Fruit fly (Drosophila melanogaster): ENCODE data around the gene ND-42.

The ND-42 gene

DNA sequence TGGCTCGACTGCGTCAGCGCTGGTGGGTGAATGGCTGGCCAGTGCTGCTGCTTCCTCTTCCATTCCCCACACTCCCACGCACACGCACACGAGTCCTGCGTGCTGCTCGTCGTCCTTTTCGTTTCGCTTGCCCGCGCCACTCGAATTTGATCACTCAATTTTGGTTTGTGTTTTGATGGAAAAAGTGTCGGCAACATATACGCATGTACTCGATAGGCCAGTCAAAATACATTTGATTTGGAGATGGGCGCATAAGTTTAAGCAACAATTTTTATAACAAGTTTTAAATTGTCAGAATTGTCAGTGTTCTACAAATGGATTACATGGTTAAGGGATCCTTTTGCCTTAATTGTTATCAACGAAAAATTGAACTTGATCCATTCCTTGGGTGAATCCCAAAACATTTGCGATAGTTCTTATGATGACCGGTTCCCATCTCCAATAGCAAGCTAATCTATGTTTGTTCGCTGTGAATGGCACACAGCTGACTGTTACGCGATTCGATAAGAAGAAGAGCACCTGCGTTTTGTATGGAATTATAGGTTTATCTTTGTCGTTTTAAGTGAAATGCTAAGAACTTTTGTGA lies 4.4 kb upstream of the ND-42 start, which contains the start of the genes Mitofilin and mRpL35 (continued):
- TF ChIP-seq unc-4 (GFP tag; IDR thresholded peaks at IDR 0.05; ENCODE audit: partially characterized antibody), result peak; percentile 62
- peak; percentile 9 for TF ChIP-seq tin (GFP tag; optimal IDR thresholded peaks at IDR 0.05)
- no peak for TF ChIP-seq fru (optimal IDR thresholded peaks at IDR 0.05)
- TF ChIP-seq tio (GFP tag; optimal IDR thresholded peaks at IDR 0.05), result no peak
- TF ChIP-seq CG3407 (GFP tag; optimal IDR thresholded peaks at IDR 0.05), result no peak
- TF ChIP-seq CG8765 (GFP tag; IDR thresholded peaks at IDR 0.05), result peak; percentile 19; the same call in 1 of the 2 replicates
- no peak for TF ChIP-seq emc (GFP tag; optimal IDR thresholded peaks at IDR 0.05)
- peak; percentile 64 for TF ChIP-seq CG14710 (tag; optimal IDR thresholded peaks at IDR 0.05)
- no peak for TF ChIP-seq Mrtf (GFP tag; IDR thresholded peaks at IDR 0.05)
- TF ChIP-seq Hr39 (optimal IDR thresholded peaks at IDR 0.05), result no peak
- peak; percentile 34 for TF ChIP-seq MESR4 (GFP tag; optimal IDR thresholded peaks at IDR 0.05)
- no peak for TF ChIP-seq nom (GFP tag; optimal IDR thresholded peaks at IDR 0.05)
- no peak for TF ChIP-seq cas (GFP tag; IDR thresholded peaks at IDR 0.05)
- no peak for TF ChIP-seq otp (GFP tag; IDR thresholded peaks at IDR 0.05)
- TF ChIP-seq Chrac-16 (GFP tag; optimal IDR thresholded peaks at IDR 0.05), result peak; percentile 35
- no peak for TF ChIP-seq CG4707 (GFP tag; optimal IDR thresholded peaks at IDR 0.05)
- TF ChIP-seq Ssrp (tag; optimal IDR thresholded peaks at IDR 0.05), result peak; percentile 10
- TF ChIP-seq tgo (GFP tag; IDR thresholded peaks at IDR 0.05), result no peak
- no peak for TF ChIP-seq z (GFP tag; IDR thresholded peaks at IDR 0.05)
- no peak for TF ChIP-seq lbe (GFP tag; optimal IDR thresholded peaks at IDR 0.05)
- peak; percentile 47 for TF ChIP-seq gem (tag; optimal IDR thresholded peaks at IDR 0.05)
- TF ChIP-seq caup (GFP tag; optimal IDR thresholded peaks at IDR 0.05; ENCODE audit: severe bottlenecking), result no peak
- TF ChIP-seq lilli (GFP tag; optimal IDR thresholded peaks at IDR 0.05), result peak; percentile 52
- TF ChIP-seq CG32767 (GFP tag; IDR thresholded peaks at IDR 0.05), result no peak
- TF ChIP-seq ranshi (GFP tag; IDR thresholded peaks at IDR 0.05), result no peak
- no peak for TF ChIP-seq D19A (tag; optimal IDR thresholded peaks at IDR 0.05)
- peak; percentile 47 for TF ChIP-seq shn (GFP tag; optimal IDR thresholded peaks at IDR 0.05)
- peak; percentile 12 for TF ChIP-seq CG10654 (GFP tag; optimal IDR thresholded peaks at IDR 0.05)
- peak; percentile 16 for TF ChIP-seq gro (GFP tag; optimal IDR thresholded peaks at IDR 0.05)
- peak; percentile 41 for TF ChIP-seq CG12391 (tag; optimal IDR thresholded peaks at IDR 0.05)
- no peak for TF ChIP-seq crol (GFP tag; IDR thresholded peaks at IDR 0.05)
- TF ChIP-seq salm (tag; optimal IDR thresholded peaks at IDR 0.05), result no peak
- TF ChIP-seq Ets97D (GFP tag; optimal IDR thresholded peaks at IDR 0.05), result peak; percentile 46
- TF ChIP-seq Meics (GFP tag; optimal IDR thresholded peaks at IDR 0.05), result peak; percentile 28
- peak; percentile 48 for TF ChIP-seq CG9215 (GFP tag; IDR thresholded peaks at IDR 0.05)
- TF ChIP-seq HLHmδ (GFP tag; optimal IDR thresholded peaks at IDR 0.05), result no peak
- no peak for TF ChIP-seq pfk (GFP tag; optimal IDR thresholded peaks at IDR 0.05)
- no peak for TF ChIP-seq CG12769 (tag; optimal IDR thresholded peaks at IDR 0.05)
- peak; percentile 57 for TF ChIP-seq CG7786 (GFP tag; optimal IDR thresholded peaks at IDR 0.05)
- TF ChIP-seq row (GFP tag; IDR thresholded peaks at IDR 0.05), result peak; percentile 83
- peak; percentile 31 for TF ChIP-seq sug (tag; optimal IDR thresholded peaks at IDR 0.05)
- peak; percentile 2 for TF ChIP-seq CG17186 (GFP tag; optimal IDR thresholded peaks at IDR 0.05)
- TF ChIP-seq Ptx1 (GFP tag; IDR thresholded peaks at IDR 0.05), result 0 out of 2 replicates have a peak, but pooled peaks have one; percentile 36
- no peak for TF ChIP-seq CG3847 (GFP tag; IDR thresholded peaks at IDR 0.05)
- TF ChIP-seq CG3163 (GFP tag; optimal IDR thresholded peaks at IDR 0.05), result peak; percentile 10
- peak; percentile 34 for TF ChIP-seq Myb (GFP tag; optimal IDR thresholded peaks at IDR 0.05)
- TF ChIP-seq CG3065 (GFP tag; optimal IDR thresholded peaks at IDR 0.05), result no peak
- TF ChIP-seq vvl (GFP tag; IDR thresholded peaks at IDR 0.05), result peak; percentile 47; the same call in 1 of the 2 replicates
- TF ChIP-seq Usf (GFP tag; optimal IDR thresholded peaks at IDR 0.05), result no peak
- peak; percentile 93 for TF ChIP-seq CG17385 (GFP tag; optimal IDR thresholded peaks at IDR 0.05)
- TF ChIP-seq CG9727 (GFP tag; optimal IDR thresholded peaks at IDR 0.05), result peak; percentile 37

All from whole organism, embryonic.